Fruit fly (Drosophila melanogaster) whole organism, embryonic: ENCODE data around the gene Naxd.

Source experiments
- Antp ChIP-seq: fragments of 200-800 bp; sonication (Bioruptor generic); optimal IDR thresholded peaks from 3 replicates; lab custom pipeline; 2016; ENCODE audit warnings: missing biosample characterization, missing genetic modification characterization
- Blimp-1 ChIP-seq: fragments of 200-800 bp; sonication (Bioruptor generic); optimal IDR thresholded peaks from 3 replicates; lab custom pipeline; 2018; ENCODE audit warnings: missing biosample characterization, missing genetic modification characterization, mild to moderate bottlenecking, moderate library complexity, missing genetic modification reagents
- CG11085 ChIP-seq: fragments of 200-800 bp; sonication (Bioruptor generic); IDR thresholded peaks from 2 replicates; pipeline ENCODE4 v1.3.6; 2022; ENCODE audit warnings: missing biosample characterization, missing genetic modification characterization
- CG11504 ChIP-seq: fragments of 200-800 bp; sonication (Bioruptor generic); optimal IDR thresholded peaks from 3 replicates; lab custom pipeline; 2019; ENCODE audit warnings: missing biosample characterization, mild to moderate bottlenecking, missing genetic modification characterization, moderate library complexity
- CG12659 ChIP-seq: fragments of 200-800 bp; sonication (Bioruptor generic); optimal IDR thresholded peaks from 3 replicates; lab custom pipeline; 2017; ENCODE audit warnings: mild to moderate bottlenecking, missing biosample characterization, missing genetic modification reagents, missing genetic modification characterization
- CG13287 ChIP-seq: fragments of 200-800 bp; sonication (Bioruptor generic); IDR thresholded peaks from 2 replicates; pipeline ENCODE4 v1.3.6; 2022; ENCODE audit warnings: missing biosample characterization, missing genetic modification characterization; ENCODE audit not compliant: partially characterized antibody
- CG14860 ChIP-seq: fragments of 200-800 bp; sonication (Bioruptor generic); IDR thresholded peaks from 3 replicates; pipeline ENCODE4 v1.3.6; 2022; ENCODE audit warnings: missing biosample characterization, missing genetic modification characterization; ENCODE audit not compliant: partially characterized antibody
- CG15011 ChIP-seq: fragments of 200-800 bp; sonication (Bioruptor generic); optimal IDR thresholded peaks from 3 replicates; lab custom pipeline; 2018; ENCODE audit warnings: missing biosample characterization, mild to moderate bottlenecking, missing genetic modification characterization
- CG18764 ChIP-seq: fragments of 200-800 bp; sonication (Bioruptor generic); optimal IDR thresholded peaks from 3 replicates; lab custom pipeline; 2016; ENCODE audit warnings: missing biosample characterization, missing genetic modification characterization
- CG2712 ChIP-seq: fragments of 200-800 bp; optimal IDR thresholded peaks from 3 replicates; lab custom pipeline; 2019; ENCODE audit warnings: missing biosample characterization, mild to moderate bottlenecking, missing genetic modification characterization, moderate library complexity
- CG32772 ChIP-seq: fragments of 200-800 bp; sonication (Bioruptor generic); IDR thresholded peaks from 2 replicates; pipeline ENCODE4 v1.3.6; 2022; ENCODE audit warnings: missing biosample characterization, missing genetic modification characterization
- CG43689 ChIP-seq: fragments of 200-800 bp; sonication (Bioruptor generic); IDR thresholded peaks from 2 replicates; pipeline ENCODE4 v1.3.6; 2022; ENCODE audit warnings: missing biosample characterization, missing genetic modification characterization
- CG4404 ChIP-seq: fragments of 200-800 bp; sonication (Bioruptor generic); IDR thresholded peaks from 2 replicates; pipeline ENCODE4 v1.3.6; 2022; ENCODE audit warnings: missing biosample characterization, missing genetic modification characterization
- CG4617 ChIP-seq: fragments of 200-800 bp; sonication (Bioruptor generic); optimal IDR thresholded peaks from 3 replicates; lab custom pipeline; 2016; ENCODE audit warnings: missing biosample characterization, missing genetic modification characterization, borderline replicate concordance
- CG6654 ChIP-seq: fragments of 200-800 bp; sonication (Bioruptor generic); optimal IDR thresholded peaks from 2 replicates; lab custom pipeline; 2017; ENCODE audit warnings: missing biosample characterization, mild to moderate bottlenecking, missing genetic modification characterization
- CG7372 ChIP-seq: fragments of 200-800 bp; sonication (Bioruptor generic); IDR thresholded peaks from 2 replicates; pipeline ENCODE4 v1.3.6; 2022; ENCODE audit warnings: missing biosample characterization, missing genetic modification characterization
- CG7556 ChIP-seq: fragments of 200-800 bp; sonication (Bioruptor generic); optimal IDR thresholded peaks from 2 replicates; lab custom pipeline; 2017; ENCODE audit warnings: missing biosample characterization, mild to moderate bottlenecking, missing genetic modification characterization
- D ChIP-seq, 2 experiments: fragments of 200-800 bp in 1 of 2; fragments of >200 bp in 1 of 2; sonication (Bioruptor generic) in 1 of 2; optimal IDR thresholded peaks; 2 replicates in 1 of 2; 3 replicates in 1 of 2; lab custom pipeline; 2017; ENCODE audit warnings: mild to moderate bottlenecking in 1 of 2, missing biosample characterization in 1 of 2, missing genetic modification characterization in 1 of 2, missing genetic modification reagents in 1 of 2
- D19A ChIP-seq: fragments of 200-800 bp; optimal IDR thresholded peaks from 3 replicates; lab custom pipeline; 2019; ENCODE audit warnings: missing biosample characterization, mild to moderate bottlenecking, missing genetic modification characterization, moderate library complexity
- Drgx ChIP-seq: fragments of 200-800 bp; sonication (Bioruptor generic); IDR thresholded peaks from 2 replicates; pipeline ENCODE4 v1.3.6; 2022; ENCODE audit warnings: missing biosample characterization, missing genetic modification characterization
- E2f2 ChIP-seq: fragments of 200-800 bp; sonication (Bioruptor generic); IDR thresholded peaks from 2 replicates; pipeline ENCODE4 v1.3.6; 2022; ENCODE audit warnings: missing biosample characterization, missing genetic modification characterization
- Eip74EF ChIP-seq, 2 experiments: fragments of 200-800 bp in 1 of 2; fragments of >200 bp in 1 of 2; sonication (Bioruptor generic) in 1 of 2; optimal IDR thresholded peaks; 2 replicates each; lab custom pipeline; 2017 to 2019; ENCODE audit warnings: missing biosample characterization in 2 of 2, missing genetic modification characterization in 2 of 2, mild to moderate bottlenecking in 1 of 2, moderate library complexity in 1 of 2
- Ets65A ChIP-seq: fragments of 200-800 bp; sonication (Bioruptor generic); peaks from one replicate; lab custom pipeline; 2016; ENCODE audit warnings: missing biosample characterization, missing genetic modification characterization
- Fer2 ChIP-seq: fragments of 200-800 bp; sonication (Bioruptor generic); optimal IDR thresholded peaks from 2 replicates; lab custom pipeline; 2018; ENCODE audit warnings: missing biosample characterization, mild to moderate bottlenecking, missing genetic modification characterization, moderate library complexity
- Hr78 ChIP-seq, 2 experiments: fragments of 200-800 bp in 1 of 2; fragments of >200 bp in 1 of 2; sonication (Bioruptor generic) in 1 of 2; optimal IDR thresholded peaks; 2 replicates each; lab custom pipeline; 2017 to 2019; ENCODE audit warnings: missing biosample characterization in 2 of 2, missing genetic modification characterization in 2 of 2, mild to moderate bottlenecking in 1 of 2, moderate library complexity in 1 of 2
- Ravus ChIP-seq: fragments of 200-800 bp; sonication (Bioruptor generic); IDR thresholded peaks from 2 replicates; pipeline ENCODE4 v1.3.6; 2022; ENCODE audit warnings: missing biosample characterization, missing genetic modification characterization
- Sox102F ChIP-seq: fragments of 200-800 bp; sonication (Bioruptor generic); optimal IDR thresholded peaks from 2 replicates; lab custom pipeline; 2018; ENCODE audit warnings: missing biosample characterization, mild to moderate bottlenecking, missing genetic modification characterization, moderate library complexity
- Trl ChIP-seq, 3 experiments: fragments of >200 bp in 2 of 3; fragments of 200-800 bp in 1 of 3; sonication (Bioruptor generic) in 1 of 3; optimal IDR thresholded peaks; 2 replicates in 1 of 3; 3 replicates in 2 of 3; lab custom pipeline; 2016 to 2017; ENCODE audit warnings: missing biosample characterization in 1 of 3, missing genetic modification characterization in 1 of 3
- aop ChIP-seq: fragments of 200-800 bp; sonication (Bioruptor generic); IDR thresholded peaks from 2 replicates; pipeline ENCODE4 v1.3.6; 2022; ENCODE audit warnings: missing biosample characterization, missing genetic modification characterization
- bab2 ChIP-seq: fragments of 200-800 bp; sonication (Bioruptor generic); optimal IDR thresholded peaks from 2 replicates; lab custom pipeline; 2016; ENCODE audit warnings: missing biosample characterization, missing genetic modification characterization
- bsh ChIP-seq, 2 experiments: fragments of 200-800 bp; sonication (Bioruptor generic); optimal IDR thresholded peaks; 2 replicates each; lab custom pipeline; 2017 to 2018; ENCODE audit warnings: mild to moderate bottlenecking in 2 of 2, missing biosample characterization in 2 of 2, missing genetic modification characterization in 2 of 2, moderate library complexity in 1 of 2
- crol ChIP-seq: fragments of 200-800 bp; sonication (Bioruptor generic); IDR thresholded peaks from 2 replicates; pipeline ENCODE4 v1.3.6; 2022; ENCODE audit warnings: missing biosample characterization, missing genetic modification characterization
- en ChIP-seq: fragments of 200-800 bp; sonication (Bioruptor generic); optimal IDR thresholded peaks from 2 replicates; lab custom pipeline; 2016; ENCODE audit warnings: missing biosample characterization, missing genetic modification characterization
- eve ChIP-seq, 2 experiments: fragments of >200 bp; optimal IDR thresholded peaks; 2 replicates each; lab custom pipeline; 2017; ENCODE audit warnings: missing biosample characterization in 2 of 2, missing genetic modification characterization in 2 of 2
- eyg ChIP-seq: fragments of 200-800 bp; sonication (Bioruptor generic); optimal IDR thresholded peaks from 3 replicates; lab custom pipeline; 2016; ENCODE audit warnings: missing biosample characterization, missing genetic modification characterization
- gcm ChIP-seq: fragments of 200-800 bp; sonication (Bioruptor generic); optimal IDR thresholded peaks from 2 replicates; lab custom pipeline; 2019; ENCODE audit warnings: missing biosample characterization, mild to moderate bottlenecking, missing genetic modification characterization, moderate library complexity
- gem ChIP-seq: fragments of 200-800 bp; sonication (Bioruptor generic); optimal IDR thresholded peaks from 2 replicates; lab custom pipeline; 2019; ENCODE audit warnings: missing biosample characterization, mild to moderate bottlenecking, missing genetic modification characterization, moderate library complexity
- jigr1 ChIP-seq: fragments of 200-800 bp; sonication (Bioruptor generic); IDR thresholded peaks from 3 replicates; pipeline ENCODE4 v1.3.6; 2022; ENCODE audit warnings: missing biosample characterization, missing genetic modification characterization
- jumu ChIP-seq: fragments of 200-800 bp; sonication (Bioruptor generic); optimal IDR thresholded peaks from 3 replicates; lab custom pipeline; 2016; ENCODE audit warnings: missing biosample characterization, missing genetic modification characterization
- nerfin-1 ChIP-seq: fragments of 200-800 bp; sonication (Bioruptor generic); optimal IDR thresholded peaks from 3 replicates; lab custom pipeline; 2019; ENCODE audit warnings: missing biosample characterization, mild to moderate bottlenecking, missing genetic modification characterization, moderate library complexity
- nom ChIP-seq: fragments of 200-800 bp; sonication (Bioruptor generic); optimal IDR thresholded peaks from 2 replicates; lab custom pipeline; 2017; ENCODE audit warnings: missing biosample characterization, missing genetic modification characterization, mild to moderate bottlenecking, moderate library complexity, missing genetic modification reagents
- p53 ChIP-seq: fragments of 200-800 bp; sonication (Bioruptor generic); optimal IDR thresholded peaks from 2 replicates; lab custom pipeline; 2016; ENCODE audit warnings: missing biosample characterization, missing genetic modification characterization
- pb ChIP-seq: fragments of 200-800 bp; sonication (Bioruptor generic); optimal IDR thresholded peaks from 3 replicates; lab custom pipeline; 2016; ENCODE audit warnings: missing biosample characterization, missing genetic modification characterization
- ro ChIP-seq: fragments of 200-800 bp; sonication (Bioruptor generic); IDR thresholded peaks from 2 replicates; pipeline ENCODE4 v1.3.6; 2022; ENCODE audit warnings: missing biosample characterization, missing genetic modification characterization
- row ChIP-seq: fragments of 200-800 bp; sonication (Bioruptor generic); IDR thresholded peaks from 3 replicates; pipeline ENCODE4 v1.3.6; 2022; ENCODE audit warnings: missing biosample characterization, missing genetic modification characterization
- ssp ChIP-seq: fragments of 200-800 bp; sonication (Bioruptor generic); IDR thresholded peaks from 2 replicates; pipeline ENCODE4 v1.3.6; 2022; ENCODE audit warnings: missing biosample characterization, missing genetic modification characterization
- vfl ChIP-seq: fragments of 200-800 bp; sonication (Bioruptor generic); optimal IDR thresholded peaks from 2 replicates; lab custom pipeline; 2016; ENCODE audit warnings: missing biosample characterization, missing genetic modification characterization
- vnd ChIP-seq: fragments of 200-800 bp; sonication (Bioruptor generic); IDR thresholded peaks from 3 replicates; pipeline ENCODE4 v1.3.6; 2022; ENCODE audit warnings: missing biosample characterization, missing genetic modification characterization; ENCODE audit not compliant: partially characterized antibody
- vvl ChIP-seq: fragments of 200-800 bp; sonication (Bioruptor generic); IDR thresholded peaks from 2 replicates; pipeline ENCODE4 v1.3.6; 2022; ENCODE audit warnings: missing biosample characterization, missing genetic modification characterization
- zfh2 ChIP-seq: fragments of 200-800 bp; sonication (Bioruptor generic); optimal IDR thresholded peaks from 2 replicates; lab custom pipeline; 2016; ENCODE audit warnings: missing biosample characterization, missing genetic modification characterization

Gene Naxd

DNA sequence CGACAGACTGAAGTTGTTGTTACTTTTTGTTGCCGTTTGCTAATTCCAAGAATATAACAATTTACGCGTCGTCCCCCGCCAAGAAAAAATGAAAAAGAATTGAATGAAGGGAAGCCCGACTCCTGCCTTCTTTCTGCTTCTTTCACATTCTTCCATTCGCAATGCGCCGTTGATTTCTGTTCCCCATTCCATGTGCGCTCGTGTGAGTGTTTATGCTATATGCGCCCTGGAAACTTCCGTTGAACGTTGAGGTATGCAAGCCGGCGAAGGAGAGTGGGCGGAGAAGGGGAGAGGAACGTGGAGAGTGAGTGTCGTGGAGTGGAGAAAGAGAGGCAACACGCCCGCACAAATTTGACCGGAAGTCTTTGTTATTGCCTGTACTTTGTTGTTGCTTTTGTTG, 18.4 kb downstream of the Naxd start (continued):
- TF ChIP-seq nom (GFP tag; lab: Kevin White, UChicago) (peak; percentile 6), vvl (GFP tag; lab: Robert Waterston, UW) (0 out of 2 replicates have a peak, but pooled peaks have one; percentile 14), CG4404 (GFP tag; lab: Robert Waterston, UW) (no peak), vnd (GFP tag; lab: Robert Waterston, UW) (no peak), pb (no peak), crol (GFP tag; lab: Robert Waterston, UW) (peak; percentile 86), ro (GFP tag; lab: Robert Waterston, UW) (no peak), Antp (no peak), CG18764 (GFP tag; lab: Kevin White, UChicago) (no peak), D (optimal IDR thresholded peaks at IDR 0.05; lab: Kevin White, UChicago) (no peak), D (GFP tag; optimal IDR thresholded peaks at IDR 0.05; lab: Kevin White, UChicago) (no peak), Ravus (GFP tag; lab: Robert Waterston, UW) (no peak), jumu (GFP tag; lab: Kevin White, UChicago) (no peak), aop (GFP tag; lab: Robert Waterston, UW) (peak; percentile 88), CG11085 (GFP tag; lab: Robert Waterston, UW) (no peak), E2f2 (no peak), Eip74EF (GFP tag; optimal IDR thresholded peaks at IDR 0.05; lab: Kevin White, UChicago) (no peak), nerfin-1 (tag; lab: Kevin White, UChicago) (peak; percentile 30), CG14860 (GFP tag; lab: Robert Waterston, UW) (no peak), CG43689 (GFP tag; lab: Robert Waterston, UW) (no peak), p53 (GFP tag; lab: Kevin White, UChicago) (no peak), CG7556 (GFP tag; lab: Kevin White, UChicago) (no peak), bab2 (GFP tag; lab: Kevin White, UChicago) (no peak), zfh2 (GFP tag; lab: Kevin White, UChicago) (no peak), vfl (GFP tag; lab: Kevin White, UChicago) (no peak), gcm (GFP tag; lab: Kevin White, UChicago) (peak; percentile 63), Trl (optimal IDR thresholded peaks at IDR 0.05; lab: Kevin White, UChicago) (peak; percentile 11 to 38), Trl (GFP tag; optimal IDR thresholded peaks at IDR 0.05; lab: Kevin White, UChicago) (no peak), eyg (GFP tag; lab: Kevin White, UChicago) (no peak), Hr78 (GFP tag; optimal IDR thresholded peaks at IDR 0.05; lab: Kevin White, UChicago) (no peak), Ets65A (GFP tag; lab: Kevin White, UChicago) (no peak), CG15011 (no peak), CG6654 (GFP tag; lab: Kevin White, UChicago) (no peak), CG7372 (GFP tag; lab: Robert Waterston, UW) (no peak), CG4617 (GFP tag; lab: Kevin White, UChicago) (no peak), en (GFP tag; lab: Kevin White, UChicago) (no peak)

DNA sequence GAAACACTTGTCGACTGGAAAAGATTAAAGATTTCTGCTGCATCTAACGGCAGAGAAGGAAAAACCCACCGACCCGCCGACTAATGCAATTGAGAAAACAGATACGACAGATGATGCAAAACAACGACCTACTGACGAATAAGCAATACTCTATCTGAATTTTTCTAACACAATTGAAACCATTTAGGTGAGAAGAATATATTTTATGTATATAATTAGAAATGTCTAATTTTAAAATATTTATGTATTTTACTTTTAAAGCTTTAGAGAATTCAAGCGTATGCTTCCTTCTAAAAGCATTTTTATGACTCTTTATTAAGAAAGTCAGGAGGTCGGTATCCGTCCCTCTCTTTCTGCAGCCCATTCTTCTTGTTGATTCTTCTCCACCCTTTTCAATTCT, 19.1 kb downstream of the Naxd start:
- no peak for TF ChIP-seq CG13287 (GFP tag; lab: Robert Waterston, UW)
- 0 out of 3 replicates have a peak, but pooled peaks have one; percentile 24 for TF ChIP-seq row (GFP tag; lab: Robert Waterston, UW)
- no peak for TF ChIP-seq CG32772 (GFP tag; lab: Robert Waterston, UW)
- peak in 1 of 2 experiments; percentile 4 for TF ChIP-seq bsh (GFP tag; optimal IDR thresholded peaks at IDR 0.05; lab: Kevin White, UChicago)
- TF ChIP-seq CG2712 (tag; lab: Kevin White, UChicago), result peak; percentile 3
- TF ChIP-seq CG11504 (tag; lab: Kevin White, UChicago), result peak; percentile 3
- no peak for TF ChIP-seq ssp
- TF ChIP-seq Blimp-1 (GFP tag; lab: Kevin White, UChicago), result peak; percentile 3
- no peak for TF ChIP-seq CG12659 (GFP tag; lab: Kevin White, UChicago)
- TF ChIP-seq vvl (GFP tag; lab: Robert Waterston, UW), result 0 out of 2 replicates have a peak, but pooled peaks have one; percentile 30
- TF ChIP-seq Drgx, result peak; percentile 60
- TF ChIP-seq eve (GFP tag; optimal IDR thresholded peaks at IDR 0.05; lab: Kevin White, UChicago), result no peak
- TF ChIP-seq jigr1 (GFP tag; lab: Robert Waterston, UW), result no peak
- TF ChIP-seq gem, result peak; percentile 43
- TF ChIP-seq Sox102F (GFP tag; lab: Kevin White, UChicago), result peak; percentile 20
- no peak for TF ChIP-seq Fer2 (tag; lab: Kevin White, UChicago)
- TF ChIP-seq D19A (tag; lab: Kevin White, UChicago), result peak; percentile 92
